Fruit fly (Drosophila melanogaster): ENCODE results near the gene Mlc1.

DNA sequence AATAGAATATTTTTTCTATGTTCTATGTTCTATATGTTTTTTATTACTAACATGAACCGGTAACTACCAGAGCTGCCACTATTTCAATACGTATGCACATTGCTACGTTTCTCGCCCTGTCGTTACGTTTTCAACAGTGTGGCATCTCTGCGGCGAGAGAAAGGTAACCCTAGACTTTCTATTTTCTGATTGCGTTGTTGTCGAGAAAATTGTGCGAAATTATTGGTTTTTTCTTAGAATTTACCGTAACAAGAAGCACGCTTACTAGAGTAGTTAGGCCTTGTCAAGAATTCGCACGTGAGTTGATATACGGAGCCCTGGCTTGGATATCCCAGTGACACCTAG is 40.2 kb upstream of the Mlc1 start, which contains the start of gene btz:
- TF ChIP-seq Dfd (GFP tag; optimal IDR thresholded peaks at IDR 0.05) (no peak), Hr78 (GFP tag; optimal IDR thresholded peaks at IDR 0.05) (no peak), Abd-B (GFP tag; optimal IDR thresholded peaks at IDR 0.05) (no peak), CG32264 (GFP tag; optimal IDR thresholded peaks at IDR 0.05) (no peak)

All from whole organism, wandering third instar larva.